In the genomic region with DNA sequence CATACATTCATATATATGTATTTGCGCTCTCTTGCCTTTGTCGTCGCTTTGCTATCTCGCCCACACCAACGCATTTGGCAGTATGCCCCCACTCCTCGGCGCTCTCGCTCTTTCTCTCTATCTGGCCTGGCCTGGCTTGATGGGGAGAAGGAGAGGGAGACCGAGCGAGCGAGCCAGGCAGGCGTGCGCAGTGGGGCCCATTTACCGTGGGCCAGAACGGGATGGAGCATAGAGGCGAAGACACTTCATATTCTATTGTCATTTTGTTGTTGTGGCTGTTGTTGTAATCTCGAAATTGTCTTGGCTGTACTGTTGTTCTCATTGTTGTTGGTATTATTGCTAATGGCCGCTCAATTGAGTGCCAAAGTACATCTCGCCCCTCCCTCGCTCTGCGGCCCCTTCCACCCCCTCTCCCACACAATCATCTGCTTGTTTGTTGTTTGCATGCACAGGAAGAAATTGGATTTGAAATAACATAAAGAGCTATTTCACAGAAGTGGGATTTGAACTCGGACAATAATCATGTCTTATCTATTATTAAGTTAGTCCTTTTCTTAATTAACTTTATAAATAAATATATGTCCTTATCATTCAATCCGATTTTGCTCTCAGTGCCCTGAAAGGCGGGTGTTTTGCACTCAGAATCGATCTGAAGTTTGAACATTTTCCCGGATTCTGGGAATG, we compare ENCODE assay signal across 1 fruit fly cellular context.
TF ChIP-seq lines count a peak whose summit lies in the region.

No protein-coding gene starts in this region.

TF ChIP-seq in whole organism, embryonic, 481 proteins besides CTCF, POLR2A, EP300 and RAD21 (continued from another document and continues in another):
- TF ChIP-seq disco-r (GFP tag; optimal IDR thresholded peaks at IDR 0.05; lab: Kevin White, UChicago), result peak; percentile 33
- peak; percentile 84 for TF ChIP-seq chm (GFP tag; IDR thresholded peaks at IDR 0.05; lab: Robert Waterston, UW)
- peak; percentile 84 for TF ChIP-seq schlank (tag; optimal IDR thresholded peaks at IDR 0.05; lab: Kevin White, UChicago)
- no peak; the same call in 2 of the 3 replicates for TF ChIP-seq jigr1 (GFP tag; IDR thresholded peaks at IDR 0.05; lab: Robert Waterston, UW)
- TF ChIP-seq fu2 (GFP tag; optimal IDR thresholded peaks at IDR 0.05; lab: Kevin White, UChicago), result peak; percentile 34
- TF ChIP-seq CG6254 (GFP tag; optimal IDR thresholded peaks at IDR 0.05; lab: Kevin White, UChicago), result peak; percentile 75
- peak; percentile 72 for TF ChIP-seq trh (GFP tag; optimal IDR thresholded peaks at IDR 0.05; lab: Kevin White, UChicago)
- peak; percentile 91 for TF ChIP-seq CG18262 (tag; optimal IDR thresholded peaks at IDR 0.05; lab: Kevin White, UChicago)
- peak; percentile 86 for TF ChIP-seq az2 (GFP tag; optimal IDR thresholded peaks at IDR 0.05; lab: Kevin White, UChicago)
- TF ChIP-seq NC2α (GFP tag; optimal IDR thresholded peaks at IDR 0.05; lab: Kevin White, UChicago), result no peak
- peak; percentile 92 for TF ChIP-seq sisA (GFP tag; IDR thresholded peaks at IDR 0.05; lab: Robert Waterston, UW)
- peak; percentile 77 for TF ChIP-seq Hsf (GFP tag; optimal IDR thresholded peaks at IDR 0.05; lab: Kevin White, UChicago)
- TF ChIP-seq HHEX (GFP tag; optimal IDR thresholded peaks at IDR 0.05; lab: Kevin White, UChicago), result peak; percentile 88
- TF ChIP-seq Ptx1 (GFP tag; IDR thresholded peaks at IDR 0.05; lab: Robert Waterston, UW), result peak; percentile 95
- TF ChIP-seq hth (optimal IDR thresholded peaks at IDR 0.05; lab: Kevin White, UChicago), result no peak
- TF ChIP-seq toy (GFP tag; IDR thresholded peaks at IDR 0.05; lab: Robert Waterston, UW), result 0 out of 2 replicates have a peak, but pooled peaks have one; percentile 45
- peak; percentile 5 for TF ChIP-seq bigmax (GFP tag; optimal IDR thresholded peaks at IDR 0.05; lab: Kevin White, UChicago)
- TF ChIP-seq CG3407 (GFP tag; optimal IDR thresholded peaks at IDR 0.05; lab: Kevin White, UChicago), result peak; percentile 81
- TF ChIP-seq Doc2 (GFP tag; IDR thresholded peaks at IDR 0.05; lab: Robert Waterston, UW), result peak; percentile 68; the same call in 1 of the 2 replicates
- TF ChIP-seq CG17385 (GFP tag; optimal IDR thresholded peaks at IDR 0.05; lab: Kevin White, UChicago), result peak; percentile 86
- peak; percentile 59 for TF ChIP-seq YL-1 (GFP tag; optimal IDR thresholded peaks at IDR 0.05; lab: Kevin White, UChicago)
- TF ChIP-seq Atf3 (GFP tag; optimal IDR thresholded peaks at IDR 0.05; lab: Kevin White, UChicago), result peak; percentile 56
- peak; percentile 95 for TF ChIP-seq Drgx (GFP tag; IDR thresholded peaks at IDR 0.05; lab: Robert Waterston, UW)
- peak; percentile 92 for TF ChIP-seq zfh1 (GFP tag; IDR thresholded peaks at IDR 0.05; lab: Robert Waterston, UW)
- TF ChIP-seq Rx (GFP tag; IDR thresholded peaks at IDR 0.05; lab: Robert Waterston, UW), result peak; percentile 88
- peak; percentile 83 for TF ChIP-seq CG10654 (GFP tag; optimal IDR thresholded peaks at IDR 0.05; lab: Kevin White, UChicago)
- no peak for TF ChIP-seq CG34224 (GFP tag; IDR thresholded peaks at IDR 0.05; lab: Robert Waterston, UW; ENCODE audit: partially characterized antibody)
- TF ChIP-seq gsb-n (tag; optimal IDR thresholded peaks at IDR 0.05; lab: Kevin White, UChicago), result peak; percentile 87
- TF ChIP-seq CG10959 (GFP tag; IDR thresholded peaks at IDR 0.05; lab: Robert Waterston, UW), result peak; percentile 91
- TF ChIP-seq pros (GFP tag; optimal IDR thresholded peaks at IDR 0.05; lab: Kevin White, UChicago), result peak; percentile 70
- peak; percentile 88 for TF ChIP-seq CG10209 (GFP tag; optimal IDR thresholded peaks at IDR 0.05; lab: Kevin White, UChicago)
- 0 out of 2 replicates have a peak, but pooled peaks have one; percentile 66 for TF ChIP-seq Lim3 (GFP tag; IDR thresholded peaks at IDR 0.05; lab: Robert Waterston, UW)
- peak; percentile 86 for TF ChIP-seq fd96Cb (tag; optimal IDR thresholded peaks at IDR 0.05; lab: Kevin White, UChicago)
- TF ChIP-seq CG12299 (tag; optimal IDR thresholded peaks at IDR 0.05; lab: Kevin White, UChicago), result peak; percentile 72
- TF ChIP-seq CG10147 (GFP tag; optimal IDR thresholded peaks at IDR 0.05; lab: Kevin White, UChicago), result peak; percentile 85
- peak; percentile 85 for TF ChIP-seq cg (GFP tag; optimal IDR thresholded peaks at IDR 0.05; lab: Kevin White, UChicago)
- TF ChIP-seq CG6654 (GFP tag; optimal IDR thresholded peaks at IDR 0.05; lab: Kevin White, UChicago), result peak; percentile 65
- peak; percentile 44 for TF ChIP-seq CG34376 (GFP tag; optimal IDR thresholded peaks at IDR 0.05; lab: Kevin White, UChicago)
- peak; percentile 86 for TF ChIP-seq CG1602 (GFP tag; optimal IDR thresholded peaks at IDR 0.05; lab: Kevin White, UChicago)
- peak; percentile 89 for TF ChIP-seq CG1603 (tag; optimal IDR thresholded peaks at IDR 0.05; lab: Kevin White, UChicago)
- peak; percentile 63 for TF ChIP-seq NC2β (GFP tag; optimal IDR thresholded peaks at IDR 0.05; lab: Kevin White, UChicago)
- peak; percentile 89 for TF ChIP-seq CG7372 (GFP tag; IDR thresholded peaks at IDR 0.05; lab: Robert Waterston, UW)
- TF ChIP-seq slp2 (GFP tag; optimal IDR thresholded peaks at IDR 0.05; lab: Kevin White, UChicago), result no peak
- TF ChIP-seq scrt (GFP tag; optimal IDR thresholded peaks at IDR 0.05; lab: Kevin White, UChicago), result peak; percentile 78
- peak; percentile 59 for TF ChIP-seq CG4707 (GFP tag; optimal IDR thresholded peaks at IDR 0.05; lab: Kevin White, UChicago)
- peak; percentile 87 for TF ChIP-seq CG2875 (GFP tag; optimal IDR thresholded peaks at IDR 0.05; lab: Kevin White, UChicago)
- TF ChIP-seq CG1233 (GFP tag; optimal IDR thresholded peaks at IDR 0.05; lab: Kevin White, UChicago), result peak; percentile 90
- TF ChIP-seq Neu2 (GFP tag; optimal IDR thresholded peaks at IDR 0.05; lab: Kevin White, UChicago; ENCODE audit: borderline replicate concordance), result no peak
- TF ChIP-seq mld (GFP tag; IDR thresholded peaks at IDR 0.05; lab: Robert Waterston, UW; ENCODE audit: partially characterized antibody), result no peak
- no peak for TF ChIP-seq Sry-β (GFP tag; optimal IDR thresholded peaks at IDR 0.05; lab: Kevin White, UChicago)
- peak; percentile 91 for TF ChIP-seq unpg (GFP tag; optimal IDR thresholded peaks at IDR 0.05; lab: Kevin White, UChicago)
- peak; percentile 92 for TF ChIP-seq CG34422 (GFP tag; IDR thresholded peaks at IDR 0.05; lab: Robert Waterston, UW)
- no peak for TF ChIP-seq CG6791 (GFP tag; IDR thresholded peaks at IDR 0.05; lab: Robert Waterston, UW; ENCODE audit: partially characterized antibody)
- TF ChIP-seq zen (tag; optimal IDR thresholded peaks at IDR 0.05; lab: Kevin White, UChicago), result peak; percentile 74
- TF ChIP-seq CG33213 (GFP tag; optimal IDR thresholded peaks at IDR 0.05; lab: Kevin White, UChicago), result peak; percentile 36
- peak; percentile 54 for TF ChIP-seq TFAM (GFP tag; optimal IDR thresholded peaks at IDR 0.05; lab: Kevin White, UChicago)
- TF ChIP-seq Pdp1 (GFP tag; optimal IDR thresholded peaks at IDR 0.05; lab: Kevin White, UChicago), result peak in 1 of 2 experiments; percentile 55
- peak; percentile 98 for TF ChIP-seq CG11085 (GFP tag; IDR thresholded peaks at IDR 0.05; lab: Robert Waterston, UW)
- TF ChIP-seq mam (GFP tag; optimal IDR thresholded peaks at IDR 0.05; lab: Kevin White, UChicago), result peak; percentile 65
- no peak for TF ChIP-seq fru (optimal IDR thresholded peaks at IDR 0.05; lab: Kevin White, UChicago)
- TF ChIP-seq CG8089 (GFP tag; optimal IDR thresholded peaks at IDR 0.05; lab: Kevin White, UChicago), result peak; percentile 46
- peak; percentile 92 for TF ChIP-seq CG9727 (GFP tag; optimal IDR thresholded peaks at IDR 0.05; lab: Kevin White, UChicago)
- peak; percentile 83 for TF ChIP-seq CG4424 (GFP tag; optimal IDR thresholded peaks at IDR 0.05; lab: Kevin White, UChicago)
- TF ChIP-seq CG9609 (GFP tag; optimal IDR thresholded peaks at IDR 0.05; lab: Kevin White, UChicago), result peak; percentile 62
- TF ChIP-seq aop (GFP tag; IDR thresholded peaks at IDR 0.05; lab: Robert Waterston, UW), result peak; percentile 57; the same call in 1 of the 2 replicates
- TF ChIP-seq CG11560 (tag; IDR thresholded peaks at IDR 0.05; lab: Robert Waterston, UW), result peak; percentile 79
- peak; percentile 91 for TF ChIP-seq lmd (GFP tag; IDR thresholded peaks at IDR 0.05; lab: Robert Waterston, UW)
- TF ChIP-seq ash1 (GFP tag; optimal IDR thresholded peaks at IDR 0.05; lab: Kevin White, UChicago), result peak; percentile 34
- peak; percentile 93 for TF ChIP-seq CG31441 (GFP tag; IDR thresholded peaks at IDR 0.05; lab: Robert Waterston, UW)
- TF ChIP-seq B-H2 (GFP tag; optimal IDR thresholded peaks at IDR 0.05; lab: Kevin White, UChicago), result no peak
- peak; percentile 92 for TF ChIP-seq CG30403 (GFP tag; optimal IDR thresholded peaks at IDR 0.05; lab: Kevin White, UChicago)
- TF ChIP-seq kni (GFP tag; optimal IDR thresholded peaks at IDR 0.05; lab: Kevin White, UChicago), result peak; percentile 66
- peak; percentile 44 to 87 for TF ChIP-seq Hr51 (GFP tag; optimal IDR thresholded peaks at IDR 0.05; lab: Kevin White, UChicago)
- peak; percentile 80 for TF ChIP-seq CG7357 (GFP tag; IDR thresholded peaks at IDR 0.05; lab: Robert Waterston, UW)
- peak; percentile 91 for TF ChIP-seq CG12769 (tag; optimal IDR thresholded peaks at IDR 0.05; lab: Kevin White, UChicago)
- TF ChIP-seq fd64A (GFP tag; optimal IDR thresholded peaks at IDR 0.05; lab: Kevin White, UChicago), result peak; percentile 74
- TF ChIP-seq ase (GFP tag; IDR thresholded peaks at IDR 0.05; lab: Robert Waterston, UW), result peak; percentile 90
- TF ChIP-seq CG7556 (GFP tag; optimal IDR thresholded peaks at IDR 0.05; lab: Kevin White, UChicago), result peak; percentile 90
- TF ChIP-seq CG10431 (GFP tag; optimal IDR thresholded peaks at IDR 0.05; lab: Kevin White, UChicago), result peak; percentile 58
- no peak for TF ChIP-seq HmgD (GFP tag; optimal IDR thresholded peaks at IDR 0.05; lab: Kevin White, UChicago)
- TF ChIP-seq usp (GFP tag; optimal IDR thresholded peaks at IDR 0.05; lab: Kevin White, UChicago), result no peak
- TF ChIP-seq CG12155 (GFP tag; optimal IDR thresholded peaks at IDR 0.05; lab: Kevin White, UChicago), result peak; percentile 88
- TF ChIP-seq knrl (GFP tag; IDR thresholded peaks at IDR 0.05; lab: Robert Waterston, UW; ENCODE audit: partially characterized antibody), result no peak; the same call in 2 of the 3 replicates
- peak; percentile 95 for TF ChIP-seq Rfx (GFP tag; IDR thresholded peaks at IDR 0.05; lab: Robert Waterston, UW)
- no peak for TF ChIP-seq Hey (tag; optimal IDR thresholded peaks at IDR 0.05; lab: Kevin White, UChicago)
- peak; percentile 21 for TF ChIP-seq NK7.1 (GFP tag; optimal IDR thresholded peaks at IDR 0.05; lab: Kevin White, UChicago)
- TF ChIP-seq repo (GFP tag; optimal IDR thresholded peaks at IDR 0.05; lab: Kevin White, UChicago), result peak; percentile 9
- TF ChIP-seq sqz (GFP tag; optimal IDR thresholded peaks at IDR 0.05; lab: Kevin White, UChicago), result peak; percentile 50
- peak; percentile 77 for TF ChIP-seq nau (GFP tag; optimal IDR thresholded peaks at IDR 0.05; lab: Kevin White, UChicago)
- peak; percentile 75 for TF ChIP-seq bowl (GFP tag; IDR thresholded peaks at IDR 0.05; lab: Robert Waterston, UW)
- peak; percentile 55 for TF ChIP-seq Deaf1 (tag; optimal IDR thresholded peaks at IDR 0.05; lab: Kevin White, UChicago)
- no peak for TF ChIP-seq hbn (GFP tag; IDR thresholded peaks at IDR 0.05; lab: Robert Waterston, UW; ENCODE audit: partially characterized antibody)
- peak; percentile 92 for TF ChIP-seq CG10321 (GFP tag; IDR thresholded peaks at IDR 0.05; lab: Robert Waterston, UW)
- TF ChIP-seq sr (GFP tag; IDR thresholded peaks at IDR 0.05; lab: Robert Waterston, UW), result peak; percentile 51; the same call in 2 of the 3 replicates
- TF ChIP-seq slou (GFP tag; optimal IDR thresholded peaks at IDR 0.05; lab: Kevin White, UChicago), result peak; percentile 82
- TF ChIP-seq CG9797 (GFP tag; optimal IDR thresholded peaks at IDR 0.05; lab: Kevin White, UChicago), result no peak
- peak; percentile 91 for TF ChIP-seq Awh (GFP tag; IDR thresholded peaks at IDR 0.05; lab: Robert Waterston, UW)
- TF ChIP-seq CG15601 (tag; optimal IDR thresholded peaks at IDR 0.05; lab: Kevin White, UChicago), result peak; percentile 80
- TF ChIP-seq danr (GFP tag; IDR thresholded peaks at IDR 0.05; lab: Robert Waterston, UW), result peak; percentile 88
- TF ChIP-seq amos (GFP tag; IDR thresholded peaks at IDR 0.05; lab: Robert Waterston, UW; ENCODE audit: partially characterized antibody), result no peak; the same call in 1 of the 2 replicates
- TF ChIP-seq HmgZ (tag; optimal IDR thresholded peaks at IDR 0.05; lab: Kevin White, UChicago), result peak; percentile 72
- TF ChIP-seq esg (GFP tag; conservative IDR thresholded peaks at IDR 0.05; lab: Robert Waterston, UW), result peak; percentile 87
- no peak for TF ChIP-seq Dref (GFP tag; IDR thresholded peaks at IDR 0.05; lab: Robert Waterston, UW)
- TF ChIP-seq corto (GFP tag; optimal IDR thresholded peaks at IDR 0.05; lab: Kevin White, UChicago), result peak; percentile 82
- TF ChIP-seq CkIIα-i1 (GFP tag; IDR thresholded peaks at IDR 0.05; lab: Robert Waterston, UW), result no peak
- peak; percentile 50 for TF ChIP-seq Mad (GFP tag; optimal IDR thresholded peaks at IDR 0.05; lab: Kevin White, UChicago)
- peak; percentile 90 for TF ChIP-seq nom (GFP tag; optimal IDR thresholded peaks at IDR 0.05; lab: Kevin White, UChicago)
- TF ChIP-seq org-1 (GFP tag; optimal IDR thresholded peaks at IDR 0.05; lab: Kevin White, UChicago), result peak; percentile 85
- TF ChIP-seq kah (GFP tag; optimal IDR thresholded peaks at IDR 0.05; lab: Kevin White, UChicago), result peak; percentile 59
- TF ChIP-seq gce (GFP tag; IDR thresholded peaks at IDR 0.05; lab: Robert Waterston, UW), result peak; percentile 83
- TF ChIP-seq insv (GFP tag; optimal IDR thresholded peaks at IDR 0.05; lab: Kevin White, UChicago), result peak in 1 of 2 experiments; percentile 40
- peak; percentile 43 for TF ChIP-seq maf-S (GFP tag; optimal IDR thresholded peaks at IDR 0.05; lab: Kevin White, UChicago)
- TF ChIP-seq sens (GFP tag; lab: Kevin White, UChicago), result peak; percentile 91
- peak; percentile 97 for TF ChIP-seq crol (GFP tag; IDR thresholded peaks at IDR 0.05; lab: Robert Waterston, UW)
- peak; percentile 79 for TF ChIP-seq CG6272 (GFP tag; IDR thresholded peaks at IDR 0.05; lab: Robert Waterston, UW)
- TF ChIP-seq CG16815 (GFP tag; optimal IDR thresholded peaks at IDR 0.05; lab: Kevin White, UChicago), result peak; percentile 89
- peak; percentile 94 for TF ChIP-seq vvl (GFP tag; IDR thresholded peaks at IDR 0.05; lab: Robert Waterston, UW)
- peak; percentile 28 for TF ChIP-seq Bteb2 (GFP tag; optimal IDR thresholded peaks at IDR 0.05; lab: Kevin White, UChicago)
- TF ChIP-seq pho (GFP tag; optimal IDR thresholded peaks at IDR 0.05; lab: Kevin White, UChicago), result peak; percentile 3
- peak; percentile 80 for TF ChIP-seq Six4 (GFP tag; optimal IDR thresholded peaks at IDR 0.05; lab: Kevin White, UChicago)
- peak; percentile 58 for TF ChIP-seq CG8281 (tag; optimal IDR thresholded peaks at IDR 0.05; lab: Kevin White, UChicago)
- peak; percentile 85 for TF ChIP-seq CG17612 (GFP tag; IDR thresholded peaks at IDR 0.05; lab: Robert Waterston, UW)
